Worm (Caenorhabditis elegans) whole organism, young adult: Measurements from ENCODE around the gene T15H9.4.

ENCODE experiments used
- B0261.1 ChIP-seq: sonication (generic microtip); optimal IDR thresholded peaks from 2 replicates; lab custom pipeline; 2016; ENCODE audit warnings: mild to moderate bottlenecking, missing genetic modification characterization, moderate library complexity, missing compliant biosample characterization
- F37B4.10 ChIP-seq: fragments of 200-800 bp; sonication (Bioruptor generic); IDR thresholded peaks from 2 replicates; pipeline ENCODE4 v1.3.6; 2022; ENCODE audit warnings: missing genetic modification characterization, missing compliant biosample characterization
- F39B2.1 ChIP-seq: fragments of 200-800 bp; sonication (Bioruptor generic); IDR thresholded peaks from 2 replicates; pipeline ENCODE4 v1.3.6; 2022; ENCODE audit warnings: missing genetic modification reagents, missing genetic modification characterization, missing compliant biosample characterization
- F57A8.1 ChIP-seq: fragments of 200-800 bp; sonication (Bioruptor generic); optimal IDR thresholded peaks from 2 replicates; lab custom pipeline; 2018; ENCODE audit warnings: mild to moderate bottlenecking, missing genetic modification characterization, moderate library complexity, missing compliant biosample characterization
- K11D2.4 ChIP-seq: fragments of 200-800 bp; sonication (Bioruptor generic); IDR thresholded peaks from 2 replicates; pipeline ENCODE4 v1.3.6; 2022; ENCODE audit warnings: missing genetic modification reagents, missing genetic modification characterization, missing compliant biosample characterization
- T26A5.8 ChIP-seq: sonication (generic microtip); optimal IDR thresholded peaks from 2 replicates; lab custom pipeline; 2016; ENCODE audit warnings: missing genetic modification characterization, missing compliant biosample characterization
- Y53G8AR.9 ChIP-seq: fragments of 200-800 bp; sonication (Bioruptor generic); conservative IDR thresholded peaks from 2 replicates; pipeline ENCODE4 v1.3.6; 2022; ENCODE audit warnings: missing genetic modification reagents, missing genetic modification characterization, missing compliant biosample characterization
- ZK185.1 ChIP-seq: sonication (generic microtip); optimal IDR thresholded peaks from 2 replicates; lab custom pipeline; 2016; ENCODE audit warnings: mild to moderate bottlenecking, missing genetic modification characterization, missing compliant biosample characterization; ENCODE audit not compliant: poor library complexity, severe bottlenecking
- akir-1 ChIP-seq: fragments of 200-800 bp; sonication (Bioruptor generic); optimal IDR thresholded peaks from 2 replicates; lab custom pipeline; 2018; ENCODE audit warnings: mild to moderate bottlenecking, missing genetic modification characterization, moderate library complexity, missing compliant biosample characterization
- ama-1 ChIP-seq, 3 experiments: fragments of 150-350 bp in 1 of 3; sonication (generic microtip) in 2 of 3; optimal IDR thresholded peaks; 2 replicates each; lab custom pipeline; 2014 to 2018; ENCODE audit warnings: missing biosample characterization in 2 of 3, missing genetic modification characterization in 2 of 3, missing genetic modification reagents in 2 of 3
- athp-1 ChIP-seq: sonication (generic microtip); optimal IDR thresholded peaks from 2 replicates; lab custom pipeline; 2017; ENCODE audit warnings: mild to moderate bottlenecking, missing genetic modification characterization, missing compliant biosample characterization
- cebp-1 ChIP-seq, 2 experiments: fragments of 200-800 bp in 1 of 2; sonication (Bioruptor generic) in 1 of 2; sonication (generic microtip) in 1 of 2; IDR thresholded peaks in 1 of 2; optimal IDR thresholded peaks in 1 of 2; 2 replicates each; pipeline versions ENCODE4 v1.3.6 to Lab custom; 2017 to 2022; ENCODE audit warnings: missing compliant biosample characterization in 2 of 2, missing genetic modification characterization in 2 of 2, mild to moderate bottlenecking in 1 of 2, missing genetic modification reagents in 1 of 2, moderate library complexity in 1 of 2
- chd-7 ChIP-seq: sonication (generic microtip); optimal IDR thresholded peaks from 2 replicates; lab custom pipeline; 2016; ENCODE audit warnings: mild to moderate bottlenecking, missing genetic modification characterization, moderate library complexity, missing compliant biosample characterization
- egl-44 ChIP-seq: fragments of 200-800 bp; sonication (Bioruptor generic); IDR thresholded peaks from 2 replicates; pipeline ENCODE4 v1.3.6; 2022; ENCODE audit warnings: missing genetic modification reagents, missing genetic modification characterization, missing compliant biosample characterization
- ekl-4 ChIP-seq: fragments of 200-800 bp; sonication (Bioruptor generic); IDR thresholded peaks from 2 replicates; pipeline ENCODE4 v1.3.6; 2022; ENCODE audit warnings: missing genetic modification reagents, missing genetic modification characterization, missing compliant biosample characterization
- gei-17 ChIP-seq: fragments of 200-800 bp; sonication (Bioruptor generic); optimal IDR thresholded peaks from 2 replicates; lab custom pipeline; 2018; ENCODE audit warnings: mild to moderate bottlenecking, missing genetic modification characterization, missing compliant biosample characterization
- hlh-26 ChIP-seq: fragments of 200-800 bp; sonication (Bioruptor generic); conservative IDR thresholded peaks from 2 replicates; pipeline ENCODE4 v1.3.6; 2022; ENCODE audit warnings: missing genetic modification reagents, missing genetic modification characterization, missing compliant biosample characterization
- hmg-1.2 ChIP-seq: fragments of 200-800 bp; sonication (Bioruptor generic); IDR thresholded peaks from 2 replicates; pipeline ENCODE4 v1.3.6; 2022; ENCODE audit warnings: missing genetic modification reagents, missing genetic modification characterization, missing compliant biosample characterization
- hmg-20 ChIP-seq: fragments of 200-800 bp; sonication (Bioruptor generic); IDR thresholded peaks from 2 replicates; pipeline ENCODE4 v1.3.6; 2022; ENCODE audit warnings: missing genetic modification reagents, missing genetic modification characterization, missing compliant biosample characterization
- hrde-1 ChIP-seq: sonication (generic microtip); optimal IDR thresholded peaks from 2 replicates; lab custom pipeline; 2016; ENCODE audit warnings: missing genetic modification characterization, mild to moderate bottlenecking, missing compliant biosample characterization, moderate library complexity, missing genotype, missing genetic modification reagents, borderline replicate concordance
- lin-26 ChIP-seq: fragments of 200-800 bp; sonication (Bioruptor generic); IDR thresholded peaks from 2 replicates; pipeline ENCODE4 v1.3.6; 2022; ENCODE audit warnings: missing genetic modification reagents, missing genetic modification characterization, missing compliant biosample characterization
- lin-35 ChIP-seq, 3 experiments: fragments of 150-350 bp in 2 of 3; sonication (generic microtip) in 1 of 3; optimal IDR thresholded peaks; 2 replicates each; lab custom pipeline; 2014 to 2018; ENCODE audit warnings: missing biosample characterization in 3 of 3, missing genetic modification characterization in 3 of 3, missing genetic modification reagents in 3 of 3
- lsy-27 ChIP-seq: sonication (generic microtip); optimal IDR thresholded peaks from 2 replicates; lab custom pipeline; 2017; ENCODE audit warnings: missing genetic modification characterization, mild to moderate bottlenecking, missing compliant biosample characterization, antibody characterized with exemption, missing genotype, borderline replicate concordance; ENCODE audit not compliant: insufficient read depth
- madf-10 ChIP-seq: sonication (generic microtip); optimal IDR thresholded peaks from 2 replicates; lab custom pipeline; 2016; ENCODE audit warnings: mild to moderate bottlenecking, missing genetic modification characterization, missing compliant biosample characterization
- madf-6 ChIP-seq: fragments of 200-800 bp; sonication (Bioruptor generic); IDR thresholded peaks from 2 replicates; pipeline ENCODE4 v1.3.6; 2022; ENCODE audit warnings: missing genetic modification reagents, missing genetic modification characterization, missing compliant biosample characterization
- mxl-1 ChIP-seq: sonication (generic microtip); optimal IDR thresholded peaks from 2 replicates; lab custom pipeline; 2016; ENCODE audit warnings: missing genetic modification characterization, missing compliant biosample characterization
- nfya-2 ChIP-seq: fragments of 200-800 bp; sonication (Bioruptor generic); IDR thresholded peaks from 2 replicates; pipeline ENCODE4 v1.3.6; 2022; ENCODE audit warnings: missing genetic modification reagents, missing genetic modification characterization, missing compliant biosample characterization
- nfyb-1 ChIP-seq: fragments of 200-800 bp; sonication (Bioruptor generic); IDR thresholded peaks from 2 replicates; pipeline ENCODE4 v1.3.6; 2022; ENCODE audit warnings: missing genetic modification reagents, missing genetic modification characterization, missing compliant biosample characterization
- rec-8 ChIP-seq, 2 experiments: sonication (generic microtip); optimal IDR thresholded peaks; 2 replicates each; lab custom pipeline; 2016; ENCODE audit warnings: mild to moderate bottlenecking in 2 of 2, missing genetic modification characterization in 2 of 2, missing genetic modification reagents in 2 of 2, missing genotype in 2 of 2, missing biosample characterization in 1 of 2, missing compliant biosample characterization in 1 of 2, moderate library complexity in 1 of 2
- snpc-1.3 ChIP-seq: sonication (generic microtip); optimal IDR thresholded peaks from 2 replicates; lab custom pipeline; 2017; ENCODE audit warnings: missing genetic modification characterization, mild to moderate bottlenecking, missing compliant biosample characterization, antibody characterized with exemption, moderate library complexity, missing genotype, missing genetic modification reagents; ENCODE audit not compliant: insufficient read depth
- tbx-9 ChIP-seq: sonication (generic microtip); optimal IDR thresholded peaks from 2 replicates; lab custom pipeline; 2016; ENCODE audit warnings: borderline replicate concordance, missing genetic modification characterization, inconsistent platforms, missing compliant biosample characterization
- tlf-1 ChIP-seq: fragments of 200-800 bp; sonication (Bioruptor generic); optimal IDR thresholded peaks from 2 replicates; lab custom pipeline; 2018; ENCODE audit warnings: mild to moderate bottlenecking, missing genetic modification characterization, missing compliant biosample characterization
- zfh-2 ChIP-seq: fragments of 200-800 bp; sonication (Bioruptor generic); conservative IDR thresholded peaks from 2 replicates; pipeline ENCODE4 v1.3.6; 2022; ENCODE audit warnings: missing genetic modification reagents, missing genetic modification characterization, missing compliant biosample characterization
- zim-3 ChIP-seq: sonication (generic microtip); optimal IDR thresholded peaks from 2 replicates; lab custom pipeline; 2017; ENCODE audit warnings: mild to moderate bottlenecking, missing genetic modification characterization, moderate library complexity, missing compliant biosample characterization
- ztf-22 ChIP-seq: fragments of 200-800 bp; sonication (Bioruptor generic); optimal IDR thresholded peaks from 2 replicates; lab custom pipeline; 2018; ENCODE audit warnings: mild to moderate bottlenecking, missing genetic modification characterization, moderate library complexity, missing compliant biosample characterization
- ztf-26 ChIP-seq: sonication (generic microtip); optimal IDR thresholded peaks from 2 replicates; lab custom pipeline; 2017; ENCODE audit warnings: missing genetic modification characterization, missing compliant biosample characterization
- ztf-28 ChIP-seq: fragments of 200-800 bp; sonication (Bioruptor generic); IDR thresholded peaks from 2 replicates; pipeline ENCODE4 v1.3.6; 2022; ENCODE audit warnings: missing genetic modification reagents, missing genetic modification characterization, missing compliant biosample characterization

The T15H9.4 gene

ce11 chrII:9591071-9591470 is 20.6 kb upstream of the T15H9.4 start, which contains the start of the genes E02H1.1 and tag-124 (continued):
- TF ChIP-seq ama-1 (optimal IDR thresholded peaks at IDR 0.05; lab: Kevin White, UChicago) (no peak), ama-1 (GFP tag; optimal IDR thresholded peaks at IDR 0.05; lab: Kevin White, UChicago) (no peak), madf-10 (tag; lab: Kevin White, UChicago) (peak; percentile 32), cebp-1 (GFP tag; IDR thresholded peaks at IDR 0.05; lab: Robert Waterston, UW) (no peak), cebp-1 (tag; optimal IDR thresholded peaks at IDR 0.05; lab: Kevin White, UChicago) (peak; percentile 58), F39B2.1 (no peak), ZK185.1 (tag; lab: Kevin White, UChicago) (peak; percentile 93)

ce11 chrII:9592737-9593136 is 18.9 kb upstream of the T15H9.4 start, which contains the start of gene parp-2:
Gene parp-2, plus strand, starts transcription at chrII:9593037.
- TF ChIP-seq hmg-20 (GFP tag; lab: Robert Waterston, UW) (no peak), cebp-1 (GFP tag; IDR thresholded peaks at IDR 0.05; lab: Robert Waterston, UW) (no peak), cebp-1 (tag; optimal IDR thresholded peaks at IDR 0.05; lab: Kevin White, UChicago) (no peak), lin-35 (GFP tag; optimal IDR thresholded peaks at IDR 0.05; lab: Kevin White, UChicago) (no peak), ZK185.1 (tag; lab: Kevin White, UChicago) (no peak), K11D2.4 (GFP tag; lab: Robert Waterston, UW) (no peak), lin-26 (GFP tag; lab: Robert Waterston, UW) (no peak), F57A8.1 (GFP tag; lab: Kevin White, UChicago) (no peak)

DNA sequence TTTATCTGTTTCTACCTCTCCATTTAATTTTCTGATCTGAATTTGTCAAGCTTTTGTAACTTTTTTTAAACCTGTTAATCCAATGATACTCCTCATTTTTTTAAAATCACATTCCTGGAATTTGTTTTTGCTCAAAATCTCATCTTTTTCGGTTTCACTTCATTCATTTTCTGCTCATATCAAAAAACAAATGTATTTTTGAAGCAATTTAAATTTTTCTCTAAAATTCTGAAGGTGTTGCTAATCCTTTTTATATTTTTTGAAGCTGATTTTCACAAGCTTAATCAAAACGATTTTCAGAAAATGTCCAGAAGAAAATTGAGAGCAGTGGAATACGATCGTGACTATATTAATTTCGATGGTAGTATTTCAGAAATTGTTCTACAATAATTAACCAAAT is 16.7 kb upstream of the T15H9.4 start, which contains the start of gene E02H1.5:
Gene E02H1.5, plus strand, starts transcription at position 301 of the 400 bp plus-strand sequence.
- TF ChIP-seq hmg-1.2 (GFP tag; lab: Robert Waterston, UW) (0 out of 2 replicates have a peak, but pooled peaks have one; percentile 4), egl-44 (GFP tag; lab: Robert Waterston, UW) (no peak)

DNA sequence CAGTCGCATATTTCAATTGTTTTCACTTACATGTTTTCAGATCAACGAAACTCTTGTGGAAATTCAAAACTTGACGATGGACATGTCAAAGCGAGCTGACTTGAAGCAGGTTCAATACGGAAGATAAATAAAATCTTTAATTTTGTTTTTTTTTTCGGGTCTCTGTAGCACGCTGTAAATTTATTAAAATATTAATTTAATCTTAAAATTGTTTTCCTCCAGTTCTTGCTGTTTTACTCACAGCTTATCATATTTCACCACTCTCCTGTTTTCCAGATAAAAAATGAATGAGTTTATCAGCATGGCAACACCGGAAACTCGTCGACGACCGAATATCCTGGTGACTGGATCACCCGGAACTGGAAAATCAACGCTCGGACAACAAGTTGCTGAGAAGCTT is 15.3 kb upstream of the T15H9.4 start, which contains the start of gene E02H1.6:
Gene E02H1.6, plus strand, starts transcription at position 301 of the 400 bp plus-strand sequence.
- TF ChIP-seq lin-26 (GFP tag; lab: Robert Waterston, UW), result no peak
- TF ChIP-seq mxl-1 (tag; lab: Kevin White, UChicago), result no peak
- TF ChIP-seq hlh-26, result no peak
- TF ChIP-seq gei-17 (GFP tag; lab: Kevin White, UChicago), result no peak
- no peak for TF ChIP-seq athp-1 (tag; lab: Kevin White, UChicago)
- no peak for TF ChIP-seq B0261.1 (tag; lab: Kevin White, UChicago)
- TF ChIP-seq T26A5.8 (tag; lab: Kevin White, UChicago), result no peak
- TF ChIP-seq ztf-26 (tag; lab: Kevin White, UChicago), result no peak
- TF ChIP-seq ekl-4, result no peak
- no peak for TF ChIP-seq F37B4.10 (GFP tag; lab: Robert Waterston, UW)
- TF ChIP-seq snpc-1.3 (tag; lab: Kevin White, UChicago), result no peak
- TF ChIP-seq lsy-27, result no peak
- TF ChIP-seq hmg-20 (GFP tag; lab: Robert Waterston, UW), result no peak

DNA sequence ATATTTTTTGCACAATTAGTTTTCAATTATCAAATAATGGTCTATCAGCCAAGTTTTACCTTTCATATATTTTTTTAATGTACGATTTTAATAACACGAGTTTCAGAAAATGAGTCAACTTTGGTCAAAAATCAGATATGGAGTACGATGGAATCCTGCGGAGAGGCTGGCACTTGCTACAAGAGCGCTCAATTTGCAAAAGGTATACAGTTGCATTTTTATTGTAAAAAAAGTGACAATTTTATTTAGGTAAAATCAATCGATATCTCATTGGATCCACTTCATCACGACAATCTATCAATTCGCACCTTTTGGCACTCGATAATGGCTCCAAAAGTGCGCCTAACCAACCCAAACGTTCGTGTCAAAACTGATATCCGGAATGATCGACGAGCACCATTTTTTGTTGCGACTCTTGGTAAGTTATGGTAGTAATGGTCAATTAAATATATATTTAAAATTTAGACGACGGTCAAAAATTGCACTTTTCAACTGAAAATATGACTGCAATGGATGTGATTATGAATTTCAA is 14.1 kb upstream of the T15H9.4 start, which contains the start of gene mrpl-53:
Gene mrpl-53, plus strand, starts transcription at position 107 of the 532 bp plus-strand sequence.
- TF ChIP-seq zim-3 (tag; lab: Kevin White, UChicago), result no peak
- no peak for TF ChIP-seq ztf-22 (GFP tag; lab: Kevin White, UChicago)
- no peak for TF ChIP-seq tlf-1 (GFP tag; lab: Kevin White, UChicago)
- no peak for TF ChIP-seq chd-7 (tag; lab: Kevin White, UChicago)
- no peak for TF ChIP-seq zfh-2 (GFP tag; lab: Robert Waterston, UW)
- TF ChIP-seq athp-1 (tag; lab: Kevin White, UChicago), result peak; percentile 6
- no peak for TF ChIP-seq ztf-28 (GFP tag; lab: Robert Waterston, UW)
- TF ChIP-seq rec-8 (tag; optimal IDR thresholded peaks at IDR 0.05; lab: Kevin White, UChicago), result no peak
- TF ChIP-seq mxl-1 (tag; lab: Kevin White, UChicago), result no peak
- TF ChIP-seq nfya-2 (GFP tag; lab: Robert Waterston, UW), result no peak
- no peak for TF ChIP-seq tbx-9 (tag; lab: Kevin White, UChicago)
- TF ChIP-seq madf-6, result 0 out of 2 replicates have a peak, but pooled peaks have one; percentile 43
- no peak for TF ChIP-seq akir-1 (GFP tag; lab: Kevin White, UChicago)
- TF ChIP-seq Y53G8AR.9 (GFP tag; lab: Robert Waterston, UW), result no peak
- TF ChIP-seq hrde-1 (tag; lab: Kevin White, UChicago), result no peak
- no peak for TF ChIP-seq ekl-4
- no peak for TF ChIP-seq hmg-20 (GFP tag; lab: Robert Waterston, UW)
- peak; percentile 71; the same call in 1 of the 2 replicates for TF ChIP-seq nfyb-1 (GFP tag; lab: Robert Waterston, UW)
